Worm (Caenorhabditis elegans): ENCODE measurements around the gene nfyc-1.

The nfyc-1 gene

ce11 chrII:50862-51261 is 7.2 kb downstream of the nfyc-1 start:
- TF ChIP-seq elt-2 (tag; optimal IDR thresholded peaks at IDR 0.05) (peak; percentile 4), elt-4 (tag; optimal IDR thresholded peaks at IDR 0.05) (no peak)

DNA sequence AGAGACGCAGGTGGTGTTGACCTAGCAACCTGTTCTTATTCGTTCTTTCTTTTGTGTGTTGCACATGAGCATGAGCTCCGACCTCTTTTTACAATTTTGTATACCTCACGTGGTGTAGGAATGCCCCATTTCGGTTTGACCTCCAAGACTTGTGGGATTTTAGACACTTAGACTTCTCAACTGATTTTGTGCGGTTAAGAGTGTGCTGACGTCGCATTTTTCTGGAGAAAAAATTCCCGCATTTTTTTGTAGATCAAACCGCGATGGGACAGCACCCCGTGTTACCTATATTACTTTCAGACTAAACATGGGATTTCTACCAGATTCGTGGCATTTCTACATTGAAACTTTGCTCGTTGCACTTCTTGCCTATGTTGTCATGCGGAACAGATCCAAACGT is 7.6 kb downstream of the nfyc-1 start, which contains the start of gene sptl-1:
TSS of gene sptl-1 (plus strand) at position 301 of the 400 bp plus-strand sequence.
- TF ChIP-seq zip-5 (tag; optimal IDR thresholded peaks at IDR 0.05) (no peak), rnt-1 (tag; optimal IDR thresholded peaks at IDR 0.05) (no peak), unc-55 (GFP tag; optimal IDR thresholded peaks at IDR 0.05) (no peak)

- TF ChIP-seq unc-3 (GFP tag; conservative IDR thresholded peaks at IDR 0.05) (no peak), unc-3 (tag; optimal IDR thresholded peaks at IDR 0.05) (no peak), pha-2 (tag; optimal IDR thresholded peaks at IDR 0.05) (no peak), hlh-30 (tag; optimal IDR thresholded peaks at IDR 0.05; ENCODE audit: insufficient read depth) (peak; percentile 25)
Measured at ce11 chrII:55204-55603, 11.5 kb downstream of the nfyc-1 start, which contains the start of gene tre-5. TSS of gene tre-5 (minus strand) at chrII:55304.

ce11 chrII:57370-57769 is 13.7 kb downstream of the nfyc-1 start, which contains the start of gene ascc-1:
TSS of gene ascc-1 (plus strand) at chrII:57670.
- TF ChIP-seq hlh-30 (tag; optimal IDR thresholded peaks at IDR 0.05; ENCODE audit: insufficient read depth) (no peak), fkh-10 (GFP tag; optimal IDR thresholded peaks at IDR 0.05) (no peak), pax-1 (tag; optimal IDR thresholded peaks at IDR 0.05) (no peak), unc-86 (tag; optimal IDR thresholded peaks at IDR 0.05) (no peak), unc-3 (GFP tag; conservative IDR thresholded peaks at IDR 0.05) (no peak), unc-3 (tag; optimal IDR thresholded peaks at IDR 0.05) (no peak), che-1 (tag; optimal IDR thresholded peaks at IDR 0.05) (no peak), K09A11.1 (tag; optimal IDR thresholded peaks at IDR 0.05; ENCODE audit: insufficient read depth) (no peak), nfya-1 (tag; optimal IDR thresholded peaks at IDR 0.05) (no peak), lin-11 (tag; optimal IDR thresholded peaks at IDR 0.05) (no peak), ceh-19 (GFP tag; optimal IDR thresholded peaks at IDR 0.05) (no peak), fkh-6 (tag; optimal IDR thresholded peaks at IDR 0.05) (no peak), ahr-1 (tag; optimal IDR thresholded peaks at IDR 0.05) (no peak)

DNA sequence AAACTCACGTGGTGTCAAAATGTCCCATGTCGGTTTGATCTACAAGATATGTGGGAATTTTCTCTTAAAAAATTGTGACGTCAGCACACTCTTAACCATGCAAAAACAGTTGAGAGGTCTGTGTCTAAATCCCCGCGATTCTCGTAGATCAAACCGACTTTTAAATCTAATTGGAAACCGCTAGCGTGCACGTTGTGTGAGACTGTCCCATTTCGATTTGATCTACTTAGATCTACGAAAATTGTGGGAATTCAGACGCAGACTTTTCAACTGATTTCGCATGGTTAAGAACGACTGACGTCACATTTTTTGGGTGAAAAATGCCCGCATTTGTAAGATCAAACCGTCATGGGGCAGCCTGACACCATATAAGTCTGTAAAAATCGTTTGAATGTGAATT is 14.2 kb downstream of the nfyc-1 start:
- no peak for TF ChIP-seq hlh-13 (GFP tag; optimal IDR thresholded peaks at IDR 0.05)
- no peak for TF ChIP-seq ceh-45 (GFP tag; IDR thresholded peaks at IDR 0.05)
- TF ChIP-seq K09A11.1 (tag; optimal IDR thresholded peaks at IDR 0.05; ENCODE audit: insufficient read depth) = no peak

DNA sequence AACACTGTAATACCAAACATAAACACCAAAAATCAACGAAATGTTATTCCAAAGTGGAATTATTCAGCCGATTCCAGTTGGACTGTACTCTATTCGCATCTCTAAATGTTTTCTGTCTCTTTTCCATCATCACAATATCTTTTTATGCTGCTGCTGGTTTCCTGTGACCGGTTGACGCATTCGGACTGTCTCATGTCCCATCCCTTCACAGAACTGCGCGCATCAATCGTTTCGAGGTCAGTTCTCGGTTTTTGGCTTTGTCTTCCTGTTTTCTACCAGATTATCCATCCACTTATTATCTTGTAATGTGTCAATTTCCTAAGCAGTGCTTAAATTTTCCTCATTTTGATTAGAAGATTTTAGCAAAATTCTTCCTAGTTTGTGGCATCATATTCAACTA is 16.3 kb downstream of the nfyc-1 start:
- TF ChIP-seq fax-1 (tag; optimal IDR thresholded peaks at IDR 0.05) (no peak), pag-3 (tag; optimal IDR thresholded peaks at IDR 0.05; ENCODE audit: borderline replicate concordance) (no peak), che-1 (tag; optimal IDR thresholded peaks at IDR 0.05) (no peak), K02D7.2 (tag; optimal IDR thresholded peaks at IDR 0.05) (no peak), syd-9 (tag; optimal IDR thresholded peaks at IDR 0.05) (no peak), unc-55 (GFP tag; optimal IDR thresholded peaks at IDR 0.05) (no peak), nhr-232 (tag; optimal IDR thresholded peaks at IDR 0.05) (no peak), sox-4 (tag; optimal IDR thresholded peaks at IDR 0.05) (no peak), K09A11.1 (tag; optimal IDR thresholded peaks at IDR 0.05; ENCODE audit: insufficient read depth) (no peak), unc-42 (tag; optimal IDR thresholded peaks at IDR 0.05) (no peak), ceh-45 (GFP tag; IDR thresholded peaks at IDR 0.05) (no peak), ceh-24 (tag; optimal IDR thresholded peaks at IDR 0.05) (no peak)

ce11 chrII:61013-61412 is 17.3 kb downstream of the nfyc-1 start, which contains the start of gene C23H3.2:
TSS of gene C23H3.2 (plus strand) at chrII:61313.
- no peak for TF ChIP-seq ceh-48 (tag; optimal IDR thresholded peaks at IDR 0.05)
- no peak for TF ChIP-seq F13H6.1 (tag; optimal IDR thresholded peaks at IDR 0.05)
- TF ChIP-seq che-1 (tag; optimal IDR thresholded peaks at IDR 0.05) = no peak
- TF ChIP-seq gmeb-2 (tag; optimal IDR thresholded peaks at IDR 0.05) = no peak
- no peak for TF ChIP-seq odd-2 (tag; optimal IDR thresholded peaks at IDR 0.05)
- TF ChIP-seq pha-2 (tag; optimal IDR thresholded peaks at IDR 0.05) = no peak
- no peak for TF ChIP-seq ceh-14 (tag; optimal IDR thresholded peaks at IDR 0.05)
- TF ChIP-seq pax-1 (tag; optimal IDR thresholded peaks at IDR 0.05) = no peak
- no peak for TF ChIP-seq ztf-16 (tag; optimal IDR thresholded peaks at IDR 0.05)
- TF ChIP-seq unc-86 (tag; optimal IDR thresholded peaks at IDR 0.05) = no peak
- no peak for TF ChIP-seq pqm-1 (tag; optimal IDR thresholded peaks at IDR 0.05)
- no peak for TF ChIP-seq T23F11.4 (GFP tag; optimal IDR thresholded peaks at IDR 0.05)
- TF ChIP-seq ceh-2 (tag; optimal IDR thresholded peaks at IDR 0.05) = no peak
- TF ChIP-seq ceh-6 (GFP tag; optimal IDR thresholded peaks at IDR 0.05) = no peak
- no peak for TF ChIP-seq nhr-11 (tag; optimal IDR thresholded peaks at IDR 0.05)
- no peak for TF ChIP-seq tbx-7 (tag; optimal IDR thresholded peaks at IDR 0.05)
- TF ChIP-seq lin-11 (tag; optimal IDR thresholded peaks at IDR 0.05) = no peak
